Fruit fly (Drosophila melanogaster) whole organism, embryonic: ENCODE data around the gene mRpL24.

Source experiments
- Abd-B ChIP-seq: fragments of 200-800 bp; sonication (Bioruptor generic); optimal IDR thresholded peaks from 2 replicates; lab custom pipeline; 2018; ENCODE audit warnings: missing biosample characterization, mild to moderate bottlenecking, missing genetic modification characterization, moderate library complexity
- Atf-2 ChIP-seq: fragments of 200-800 bp; sonication (Bioruptor generic); optimal IDR thresholded peaks from 2 replicates; lab custom pipeline; 2016; ENCODE audit warnings: missing biosample characterization, missing genetic modification characterization
- BEAF-32 ChIP-seq: fragments of 200-800 bp; sonication (Bioruptor generic); optimal IDR thresholded peaks from 3 replicates; lab custom pipeline; 2017; ENCODE audit warnings: missing biosample characterization, missing genetic modification characterization, mild to moderate bottlenecking, moderate library complexity, missing genetic modification reagents
- CG10209 ChIP-seq: fragments of 200-800 bp; sonication (Bioruptor generic); optimal IDR thresholded peaks from 3 replicates; lab custom pipeline; 2017; ENCODE audit warnings: missing biosample characterization, mild to moderate bottlenecking, missing genetic modification characterization, missing genetic modification reagents
- CG10959 ChIP-seq: fragments of 200-800 bp; sonication (Bioruptor generic); IDR thresholded peaks from 2 replicates; pipeline ENCODE4 v1.3.6; 2022; ENCODE audit warnings: missing biosample characterization, missing genetic modification characterization
- CG11696 ChIP-seq: fragments of 200-800 bp; sonication (Bioruptor generic); IDR thresholded peaks from 2 replicates; pipeline ENCODE4 v1.3.6; 2022; ENCODE audit warnings: missing biosample characterization, missing genetic modification characterization
- CG12071 ChIP-seq: fragments of 200-800 bp; sonication (Bioruptor generic); optimal IDR thresholded peaks from 3 replicates; lab custom pipeline; 2018; ENCODE audit warnings: missing biosample characterization, mild to moderate bottlenecking, missing genetic modification characterization
- CG12219 ChIP-seq: fragments of 200-800 bp; sonication (Bioruptor generic); optimal IDR thresholded peaks from 3 replicates; lab custom pipeline; 2018; ENCODE audit warnings: missing biosample characterization, mild to moderate bottlenecking, missing genetic modification characterization
- CG15479 ChIP-seq: fragments of 200-800 bp; sonication (Bioruptor generic); optimal IDR thresholded peaks from 3 replicates; lab custom pipeline; 2019; ENCODE audit warnings: missing biosample characterization, mild to moderate bottlenecking, missing genetic modification characterization, moderate library complexity
- CG1602 ChIP-seq: fragments of 200-800 bp; sonication (Bioruptor generic); optimal IDR thresholded peaks from 3 replicates; lab custom pipeline; 2016; ENCODE audit warnings: missing biosample characterization, missing genetic modification characterization
- CG16813 ChIP-seq: fragments of 200-800 bp; sonication (Bioruptor generic); IDR thresholded peaks from 3 replicates; pipeline ENCODE4 v1.3.6; 2022; ENCODE audit warnings: missing biosample characterization, missing genetic modification characterization; ENCODE audit not compliant: partially characterized antibody
- CG16863 ChIP-seq: fragments of 200-800 bp; sonication (Bioruptor generic); optimal IDR thresholded peaks from 3 replicates; lab custom pipeline; 2016; ENCODE audit warnings: missing biosample characterization, missing genetic modification characterization
- CG17186 ChIP-seq: fragments of 200-800 bp; sonication (Bioruptor generic); optimal IDR thresholded peaks from 3 replicates; lab custom pipeline; 2017; ENCODE audit warnings: missing biosample characterization, missing genetic modification reagents, missing genetic modification characterization
- CG17912 ChIP-seq: fragments of 200-800 bp; sonication (Bioruptor generic); optimal IDR thresholded peaks from 2 replicates; lab custom pipeline; 2018; ENCODE audit warnings: missing biosample characterization, mild to moderate bottlenecking, missing genetic modification characterization
- CG18599 ChIP-seq: fragments of 200-800 bp; sonication (Bioruptor generic); optimal IDR thresholded peaks from 3 replicates; lab custom pipeline; 2017; ENCODE audit warnings: missing biosample characterization, missing genetic modification characterization, mild to moderate bottlenecking, moderate library complexity, missing genetic modification reagents
- CG18764 ChIP-seq: fragments of 200-800 bp; sonication (Bioruptor generic); optimal IDR thresholded peaks from 3 replicates; lab custom pipeline; 2016; ENCODE audit warnings: missing biosample characterization, missing genetic modification characterization
- CG3838 ChIP-seq: fragments of 200-800 bp; sonication (Bioruptor generic); optimal IDR thresholded peaks from 3 replicates; lab custom pipeline; 2016; ENCODE audit warnings: missing biosample characterization, missing genetic modification characterization
- CG42726 ChIP-seq: fragments of 200-800 bp; sonication (Bioruptor generic); IDR thresholded peaks from 2 replicates; pipeline ENCODE4 v1.3.6; 2022; ENCODE audit warnings: missing biosample characterization, missing genetic modification characterization; ENCODE audit not compliant: partially characterized antibody
- CG4328 ChIP-seq: fragments of 200-800 bp; sonication (Bioruptor generic); optimal IDR thresholded peaks from 3 replicates; lab custom pipeline; 2017; ENCODE audit warnings: missing biosample characterization, missing genetic modification reagents, missing genetic modification characterization
- CG7786 ChIP-seq: fragments of 200-800 bp; sonication (Bioruptor generic); optimal IDR thresholded peaks from 2 replicates; lab custom pipeline; 2016; ENCODE audit warnings: missing biosample characterization, missing genetic modification characterization
- CG7963 ChIP-seq: fragments of 200-800 bp; sonication (Bioruptor generic); IDR thresholded peaks from 3 replicates; pipeline ENCODE4 v1.3.6; 2022; ENCODE audit warnings: missing biosample characterization, missing genetic modification characterization; ENCODE audit not compliant: partially characterized antibody
- CG9437 ChIP-seq: fragments of 200-800 bp; sonication (Bioruptor generic); optimal IDR thresholded peaks from 2 replicates; lab custom pipeline; 2018; ENCODE audit warnings: missing biosample characterization, mild to moderate bottlenecking, missing genetic modification characterization
- Camta ChIP-seq: fragments of 200-800 bp; sonication (Bioruptor generic); optimal IDR thresholded peaks from 2 replicates; lab custom pipeline; 2016; ENCODE audit warnings: missing biosample characterization, missing genetic modification characterization
- Chrac-16 ChIP-seq: fragments of 200-800 bp; sonication (Bioruptor generic); optimal IDR thresholded peaks from 3 replicates; lab custom pipeline; 2016; ENCODE audit warnings: missing biosample characterization, missing genetic modification characterization
- Dll ChIP-seq: fragments of 200-800 bp; sonication (Bioruptor generic); IDR thresholded peaks from 4 replicates; pipeline ENCODE4 v1.3.6; 2022; ENCODE audit warnings: missing biosample characterization, missing genetic modification characterization; ENCODE audit not compliant: partially characterized antibody
- HLH4C ChIP-seq: fragments of 200-800 bp; sonication (Bioruptor generic); IDR thresholded peaks from 3 replicates; pipeline ENCODE4 v1.3.6; 2022; ENCODE audit warnings: missing biosample characterization, missing genetic modification characterization; ENCODE audit not compliant: partially characterized antibody
- Hmr ChIP-seq: fragments of 200-800 bp; sonication (Bioruptor generic); optimal IDR thresholded peaks from 3 replicates; lab custom pipeline; 2017; ENCODE audit warnings: mild to moderate bottlenecking, missing biosample characterization, missing genetic modification reagents, missing genetic modification characterization
- Hr51 ChIP-seq, 2 experiments: fragments of 200-800 bp; sonication (Bioruptor generic); optimal IDR thresholded peaks; 2 replicates in 1 of 2; 3 replicates in 1 of 2; lab custom pipeline; 2016 to 2018; ENCODE audit warnings: missing biosample characterization in 2 of 2, missing genetic modification characterization in 2 of 2, mild to moderate bottlenecking in 1 of 2, moderate library complexity in 1 of 2
- Lhr ChIP-seq: fragments of 200-800 bp; sonication (Bioruptor generic); optimal IDR thresholded peaks from 3 replicates; lab custom pipeline; 2017; ENCODE audit warnings: mild to moderate bottlenecking, missing biosample characterization, missing genetic modification reagents, missing genetic modification characterization
- Mad ChIP-seq: fragments of 200-800 bp; sonication (Bioruptor generic); optimal IDR thresholded peaks from 2 replicates; lab custom pipeline; 2016; ENCODE audit warnings: missing biosample characterization, missing genetic modification characterization
- NC2β ChIP-seq: fragments of 200-800 bp; sonication (Bioruptor generic); optimal IDR thresholded peaks from 2 replicates; lab custom pipeline; 2016; ENCODE audit warnings: missing biosample characterization, missing genetic modification characterization
- Scr ChIP-seq: fragments of 200-800 bp; sonication (Bioruptor generic); IDR thresholded peaks from 2 replicates; pipeline ENCODE4 v1.3.6; 2022; ENCODE audit warnings: missing biosample characterization, missing genetic modification characterization; ENCODE audit not compliant: partially characterized antibody
- Side ChIP-seq: fragments of 200-800 bp; sonication (Bioruptor generic); optimal IDR thresholded peaks from 2 replicates; lab custom pipeline; 2016; ENCODE audit warnings: missing biosample characterization, missing genetic modification characterization
- Six4 ChIP-seq: fragments of 200-800 bp; sonication (Bioruptor generic); optimal IDR thresholded peaks from 2 replicates; lab custom pipeline; 2016; ENCODE audit warnings: missing biosample characterization, missing genetic modification characterization
- YL-1 ChIP-seq: fragments of 200-800 bp; sonication (Bioruptor generic); optimal IDR thresholded peaks from 3 replicates; lab custom pipeline; 2017; ENCODE audit warnings: missing biosample characterization, mild to moderate bottlenecking, missing genetic modification characterization
- ash1 ChIP-seq: fragments of 200-800 bp; sonication (Bioruptor generic); optimal IDR thresholded peaks from 2 replicates; lab custom pipeline; 2018; ENCODE audit warnings: missing biosample characterization, mild to moderate bottlenecking, missing genetic modification characterization
- bab2 ChIP-seq: fragments of 200-800 bp; sonication (Bioruptor generic); optimal IDR thresholded peaks from 2 replicates; lab custom pipeline; 2016; ENCODE audit warnings: missing biosample characterization, missing genetic modification characterization
- croc ChIP-seq: fragments of 200-800 bp; sonication (Bioruptor generic); conservative IDR thresholded peaks from 3 replicates; pipeline ENCODE4 v1.3.6; 2022; ENCODE audit warnings: missing biosample characterization, missing genetic modification characterization
- inv ChIP-seq: fragments of 200-800 bp; sonication (Bioruptor generic); IDR thresholded peaks from 2 replicates; pipeline ENCODE4 v1.3.6; 2022; ENCODE audit warnings: missing biosample characterization, missing genetic modification characterization; ENCODE audit not compliant: partially characterized antibody
- kay ChIP-seq: fragments of 200-800 bp; sonication (Bioruptor generic); optimal IDR thresholded peaks from 2 replicates; lab custom pipeline; 2016; ENCODE audit warnings: missing biosample characterization, missing genetic modification characterization
- maf-S ChIP-seq: fragments of 200-800 bp; sonication (Bioruptor generic); optimal IDR thresholded peaks from 2 replicates; lab custom pipeline; 2016; ENCODE audit warnings: missing biosample characterization, missing genetic modification characterization
- p53 ChIP-seq: fragments of 200-800 bp; sonication (Bioruptor generic); optimal IDR thresholded peaks from 2 replicates; lab custom pipeline; 2016; ENCODE audit warnings: missing biosample characterization, missing genetic modification characterization
- peb ChIP-seq: fragments of 200-800 bp; sonication (Bioruptor generic); IDR thresholded peaks from 2 replicates; pipeline ENCODE4 v1.3.6; 2022; ENCODE audit warnings: missing biosample characterization, missing genetic modification characterization
- sisA ChIP-seq: fragments of 200-800 bp; sonication (Bioruptor generic); IDR thresholded peaks from 2 replicates; pipeline ENCODE4 v1.3.6; 2022; ENCODE audit warnings: missing biosample characterization, missing genetic modification characterization
- tll ChIP-seq, 2 experiments: fragments of 200-800 bp in 1 of 2; fragments of >200 bp in 1 of 2; sonication (Bioruptor generic) in 1 of 2; optimal IDR thresholded peaks; 2 replicates each; lab custom pipeline; 2017 to 2019; ENCODE audit warnings: missing biosample characterization in 2 of 2, missing genetic modification characterization in 2 of 2, mild to moderate bottlenecking in 1 of 2, moderate library complexity in 1 of 2
- trem ChIP-seq: fragments of 200-800 bp; optimal IDR thresholded peaks from 3 replicates; lab custom pipeline; 2019; ENCODE audit warnings: missing biosample characterization, mild to moderate bottlenecking, missing genetic modification characterization, moderate library complexity
- vvl ChIP-seq: fragments of 200-800 bp; sonication (Bioruptor generic); IDR thresholded peaks from 2 replicates; pipeline ENCODE4 v1.3.6; 2022; ENCODE audit warnings: missing biosample characterization, missing genetic modification characterization
- wdn ChIP-seq: fragments of 200-800 bp; sonication (Bioruptor generic); IDR thresholded peaks from 2 replicates; pipeline ENCODE4 v1.3.6; 2022; ENCODE audit warnings: missing biosample characterization, missing genetic modification characterization
- z ChIP-seq: fragments of 200-800 bp; sonication (Bioruptor generic); IDR thresholded peaks from 3 replicates; pipeline ENCODE4 v1.3.6; 2022; ENCODE audit warnings: missing biosample characterization, missing genetic modification characterization

mRpL24 gene

dm6 chr2L:4949453-4950045 is 4.4 kb upstream of the mRpL24 start, which contains the start of gene jet (continued):
- TF ChIP-seq inv (GFP tag; lab: Robert Waterston, UW) (0 out of 2 replicates have a peak, but pooled peaks have one; percentile 8), Abd-B (peak; percentile 9), Six4 (GFP tag; lab: Kevin White, UChicago) (no peak), trem (tag; lab: Kevin White, UChicago) (no peak), kay (GFP tag; lab: Kevin White, UChicago) (no peak), CG10959 (GFP tag; lab: Robert Waterston, UW) (no peak), CG10209 (GFP tag; lab: Kevin White, UChicago) (no peak), tll (GFP tag; optimal IDR thresholded peaks at IDR 0.05; lab: Kevin White, UChicago) (no peak), vvl (GFP tag; lab: Robert Waterston, UW) (no peak), CG12219 (GFP tag; lab: Kevin White, UChicago) (no peak), CG9437 (GFP tag; lab: Kevin White, UChicago) (peak; percentile 19), CG4328 (GFP tag; lab: Kevin White, UChicago) (no peak), BEAF-32 (GFP tag; lab: Kevin White, UChicago) (peak; percentile 24), CG12071 (GFP tag; lab: Kevin White, UChicago) (no peak), Atf-2 (GFP tag; lab: Kevin White, UChicago) (no peak), Side (GFP tag; lab: Kevin White, UChicago) (no peak), Lhr (GFP tag; lab: Kevin White, UChicago) (no peak), YL-1 (peak; percentile 2), CG17186 (no peak), croc (GFP tag; lab: Robert Waterston, UW) (no peak), CG18599 (GFP tag; lab: Kevin White, UChicago) (no peak), Chrac-16 (GFP tag; lab: Kevin White, UChicago) (no peak), CG11696 (GFP tag; lab: Robert Waterston, UW) (no peak), CG16863 (GFP tag; lab: Kevin White, UChicago) (no peak), bab2 (no peak), NC2β (GFP tag; lab: Kevin White, UChicago) (no peak), sisA (GFP tag; lab: Robert Waterston, UW) (no peak), CG7963 (GFP tag; lab: Robert Waterston, UW) (peak; percentile 55; the same call in 1 of the 3 replicates), CG1602 (GFP tag; lab: Kevin White, UChicago) (no peak), CG18764 (no peak), Hr51 (GFP tag; optimal IDR thresholded peaks at IDR 0.05; lab: Kevin White, UChicago) (no peak), CG7786 (GFP tag; lab: Kevin White, UChicago) (no peak), Camta (GFP tag; lab: Kevin White, UChicago) (no peak), z (GFP tag; lab: Robert Waterston, UW) (no peak), CG42726 (GFP tag; lab: Robert Waterston, UW) (peak; percentile 63), CG3838 (GFP tag; lab: Kevin White, UChicago) (no peak), ash1 (GFP tag; lab: Kevin White, UChicago) (no peak), Mad (no peak), CG16813 (GFP tag; lab: Robert Waterston, UW) (peak; percentile 67), CG17912 (GFP tag; lab: Kevin White, UChicago) (no peak), HLH4C (GFP tag; lab: Robert Waterston, UW) (peak; percentile 55; the same call in 1 of the 3 replicates), Hmr (no peak), peb (GFP tag; lab: Robert Waterston, UW) (no peak), p53 (GFP tag; lab: Kevin White, UChicago) (no peak), maf-S (GFP tag; lab: Kevin White, UChicago) (no peak), CG15479 (no peak), wdn (GFP tag; lab: Robert Waterston, UW) (no peak), Scr (GFP tag; lab: Robert Waterston, UW) (peak; percentile 24; the same call in 1 of the 2 replicates), Dll (GFP tag; lab: Robert Waterston, UW) (0 out of 4 replicates have a peak, but pooled peaks have one; percentile 22)
